Worm (Caenorhabditis elegans) whole organism, L1 larva: Measurements from ENCODE around the gene F13B12.1.

Experiments
- C34B4.2 ChIP-seq: sonication (generic microtip); optimal IDR thresholded peaks from 2 replicates; lab custom pipeline; 2017; ENCODE audit warnings: mild to moderate bottlenecking, missing genetic modification characterization, missing compliant biosample characterization
- aly-2 ChIP-seq: fragments of 150-350 bp; optimal IDR thresholded peaks from 2 replicates; lab custom pipeline; 2014; ENCODE audit warnings: missing biosample characterization, missing genetic modification characterization
- ceh-63 ChIP-seq: fragments of 200-800 bp; sonication (Bioruptor generic); optimal IDR thresholded peaks from 2 replicates; lab custom pipeline; 2018; ENCODE audit warnings: mild to moderate bottlenecking, missing genetic modification characterization, missing compliant biosample characterization
- ceh-8 ChIP-seq: fragments of 200-800 bp; sonication (Bioruptor generic); optimal IDR thresholded peaks from 2 replicates; lab custom pipeline; 2018; ENCODE audit warnings: mild to moderate bottlenecking, missing genetic modification characterization, moderate library complexity, missing compliant biosample characterization
- dsc-1 ChIP-seq: sonication (generic microtip); optimal IDR thresholded peaks from 2 replicates; lab custom pipeline; 2016; ENCODE audit warnings: mild to moderate bottlenecking, missing genetic modification characterization, missing compliant biosample characterization
- efl-1 ChIP-seq, 4 experiments: fragments of 150-350 bp; optimal IDR thresholded peaks in 3 of 4; peaks in 1 of 4; 1 replicate in 1 of 4; 2 replicates in 3 of 4; lab custom pipeline; 2014; ENCODE audit warnings: missing biosample characterization in 2 of 4, missing genetic modification characterization in 2 of 4, missing genetic modification reagents in 2 of 4
- efl-3 ChIP-seq: fragments of 200-800 bp; sonication (Bioruptor generic); optimal IDR thresholded peaks from 2 replicates; lab custom pipeline; 2018; ENCODE audit warnings: mild to moderate bottlenecking, missing genetic modification characterization, missing compliant biosample characterization
- elt-2 ChIP-seq: sonication (generic microtip); optimal IDR thresholded peaks from 2 replicates; lab custom pipeline; 2016; ENCODE audit warnings: missing genetic modification characterization, mild to moderate bottlenecking, inconsistent platforms, missing compliant biosample characterization, missing genetic modification reagents
- elt-3 ChIP-seq, 6 experiments: fragments of 150-350 bp in 1 of 6; sonication (generic microtip); optimal IDR thresholded peaks; 2 replicates each; lab custom pipeline; 2017 to 2018; ENCODE audit warnings: missing biosample characterization in 6 of 6, missing genetic modification characterization in 6 of 6, inconsistent platforms in 1 of 6
- ets-5 ChIP-seq: fragments of 200-800 bp; sonication (Bioruptor generic); IDR thresholded peaks from 2 replicates; pipeline ENCODE4 v1.3.6; 2022; ENCODE audit warnings: missing genetic modification characterization, missing compliant biosample characterization
- hlh-4 ChIP-seq: sonication (generic microtip); optimal IDR thresholded peaks from 2 replicates; lab custom pipeline; 2016; ENCODE audit warnings: mild to moderate bottlenecking, missing genetic modification characterization, missing compliant biosample characterization
- hpl-2 ChIP-seq: fragments of 150-350 bp; optimal IDR thresholded peaks from 2 replicates; lab custom pipeline; 2014; ENCODE audit warnings: missing biosample characterization, missing genetic modification reagents, missing genetic modification characterization
- jun-1 ChIP-seq: fragments of 150-350 bp; optimal IDR thresholded peaks from 2 replicates; lab custom pipeline; 2014; ENCODE audit warnings: missing biosample characterization, missing genetic modification reagents, missing genetic modification characterization
- lin-14 ChIP-seq: fragments of 200-800 bp; sonication (Bioruptor generic); optimal IDR thresholded peaks from 2 replicates; lab custom pipeline; 2018; ENCODE audit warnings: mild to moderate bottlenecking, missing genetic modification characterization, moderate library complexity, missing compliant biosample characterization
- lin-35 ChIP-seq, 2 experiments: fragments of 150-350 bp; optimal IDR thresholded peaks; 2 replicates each; lab custom pipeline; 2014; ENCODE audit warnings: missing biosample characterization in 2 of 2, missing genetic modification characterization in 2 of 2, missing genetic modification reagents in 2 of 2
- lir-3 ChIP-seq: sonication (generic microtip); optimal IDR thresholded peaks from 2 replicates; lab custom pipeline; 2016; ENCODE audit warnings: mild to moderate bottlenecking, missing genetic modification characterization, moderate library complexity, missing compliant biosample characterization; ENCODE audit not compliant: poor library complexity
- mep-1 ChIP-seq: fragments of 150-350 bp; optimal IDR thresholded peaks from 2 replicates; lab custom pipeline; 2014; ENCODE audit warnings: missing biosample characterization, missing genetic modification characterization
- nhr-19 ChIP-seq: fragments of 200-800 bp; sonication (Bioruptor generic); conservative IDR thresholded peaks from 2 replicates; pipeline ENCODE4 v1.3.6; 2022; ENCODE audit warnings: missing genetic modification characterization, missing compliant biosample characterization
- nhr-20 ChIP-seq: sonication (generic microtip); optimal IDR thresholded peaks from 2 replicates; lab custom pipeline; 2016; ENCODE audit warnings: mild to moderate bottlenecking, missing genetic modification characterization, missing compliant biosample characterization
- nhr-71 ChIP-seq: sonication (generic microtip); optimal IDR thresholded peaks from 2 replicates; lab custom pipeline; 2016; ENCODE audit warnings: mild to moderate bottlenecking, missing genetic modification characterization, moderate library complexity, missing compliant biosample characterization
- nhr-76 ChIP-seq: sonication (generic microtip); optimal IDR thresholded peaks from 2 replicates; lab custom pipeline; 2017; ENCODE audit warnings: missing biosample characterization, missing genetic modification characterization
- nhr-77 ChIP-seq: fragments of 150-350 bp; optimal IDR thresholded peaks from 2 replicates; lab custom pipeline; 2014; ENCODE audit warnings: missing biosample characterization, missing genetic modification characterization
- nhr-84 ChIP-seq: sonication (generic microtip); optimal IDR thresholded peaks from 2 replicates; lab custom pipeline; 2017; ENCODE audit warnings: missing biosample characterization, missing genetic modification characterization
- pqm-1 ChIP-seq: sonication (generic microtip); optimal IDR thresholded peaks from 3 replicates; lab custom pipeline; 2017; ENCODE audit warnings: missing biosample characterization, missing genetic modification characterization
- skn-1 ChIP-seq: fragments of 150-350 bp; optimal IDR thresholded peaks from 2 replicates; lab custom pipeline; 2014; ENCODE audit warnings: missing biosample characterization, missing genetic modification characterization
- sox-4 ChIP-seq: sonication (generic microtip); optimal IDR thresholded peaks from 2 replicates; lab custom pipeline; 2016; ENCODE audit warnings: missing genetic modification characterization, missing compliant biosample characterization
- sup-37 ChIP-seq: fragments of 200-800 bp; sonication (Bioruptor generic); optimal IDR thresholded peaks from 2 replicates; lab custom pipeline; 2018; ENCODE audit warnings: mild to moderate bottlenecking, missing genetic modification characterization, missing compliant biosample characterization
- unc-62 ChIP-seq: fragments of 150-350 bp; optimal IDR thresholded peaks from 2 replicates; lab custom pipeline; 2014; ENCODE audit warnings: missing biosample characterization, missing genetic modification reagents, missing genetic modification characterization
- unc-86 ChIP-seq: sonication (generic microtip); optimal IDR thresholded peaks from 2 replicates; lab custom pipeline; 2016; ENCODE audit warnings: missing genetic modification characterization, missing compliant biosample characterization
- vab-15 ChIP-seq: sonication (generic microtip); optimal IDR thresholded peaks from 2 replicates; lab custom pipeline; 2017; ENCODE audit warnings: missing genotype, mild to moderate bottlenecking, missing genetic modification characterization, missing compliant biosample characterization

The F13B12.1 gene

ce11 chrIV:10442904-10443303, 18.5 kb upstream of the F13B12.1 start:
- TF ChIP-seq ceh-63 (GFP tag; lab: Kevin White, UChicago) = no peak
- no peak for TF ChIP-seq vab-15 (tag; lab: Kevin White, UChicago)
- TF ChIP-seq lir-3 = no peak
- TF ChIP-seq elt-3 (tag; optimal IDR thresholded peaks at IDR 0.05; lab: Kevin White, UChicago) = no peak
- no peak for TF ChIP-seq nhr-20 (tag; lab: Kevin White, UChicago)
- TF ChIP-seq efl-1 (optimal IDR thresholded peaks at IDR 0.05; lab: Kevin White, UChicago) = no peak
- peak in 1 of 2 experiments; percentile 71 for TF ChIP-seq efl-1 (GFP tag; optimal IDR thresholded peaks at IDR 0.05 in 1 of 2; lab: Kevin White, UChicago)
- no peak for TF ChIP-seq aly-2 (tag; lab: Kevin White, UChicago)

- TF ChIP-seq hpl-2 (GFP tag; lab: Kevin White, UChicago) (no peak), ets-5 (no peak), elt-2 (tag; lab: Kevin White, UChicago) (peak; percentile 62), nhr-19 (no peak), lin-14 (GFP tag; lab: Kevin White, UChicago) (peak; percentile 1), C34B4.2 (tag; lab: Kevin White, UChicago) (no peak), pqm-1 (tag; lab: Kevin White, UChicago) (peak; percentile 53)
- TF ChIP-seq, all 84 proteins: peak for 3
These were observed 14.5 kb upstream of the F13B12.1 start, which contains the start of gene F13B12.3 for ce11 chrIV:10438901-10439300. TSS of gene F13B12.3 (plus strand) at chrIV:10439123.

ce11 chrIV:10437114-10437513, 12.7 kb upstream of the F13B12.1 start:
- TF ChIP-seq ceh-8 (GFP tag; lab: Kevin White, UChicago) (peak; percentile 92), jun-1 (no peak), nhr-71 (tag; lab: Kevin White, UChicago) (peak; percentile 44), nhr-76 (tag; lab: Kevin White, UChicago) (no peak)

- TF ChIP-seq unc-86 (no peak), unc-62 (GFP tag; lab: Kevin White, UChicago) (no peak), hlh-4 (tag; lab: Kevin White, UChicago) (no peak), ceh-63 (GFP tag; lab: Kevin White, UChicago) (no peak), skn-1 (no peak)
These were observed 12.0 kb upstream of the F13B12.1 start, which contains the start of gene ins-1 for ce11 chrIV:10436401-10436800. TSS of gene ins-1 (plus strand) at chrIV:10436701.

ce11 chrIV:10430507-10430906, 6.1 kb upstream of the F13B12.1 start:
- no peak for TF ChIP-seq nhr-77 (tag; lab: Kevin White, UChicago)
- TF ChIP-seq sox-4 (tag; lab: Kevin White, UChicago) = peak; percentile 65
- TF ChIP-seq dsc-1 = peak; percentile 64

- TF ChIP-seq efl-3 = no peak
- TF ChIP-seq lin-14 (GFP tag; lab: Kevin White, UChicago) = peak; percentile 12
- TF ChIP-seq nhr-84 (tag; lab: Kevin White, UChicago) = no peak
- TF ChIP-seq lin-35 (GFP tag; optimal IDR thresholded peaks at IDR 0.05; lab: Kevin White, UChicago) = no peak
- TF ChIP-seq ceh-8 (GFP tag; lab: Kevin White, UChicago) = peak; percentile 91
- TF ChIP-seq elt-2 (tag; lab: Kevin White, UChicago) = peak; percentile 6
- no peak for TF ChIP-seq mep-1 (tag; lab: Kevin White, UChicago)
- TF ChIP-seq sup-37 (GFP tag; lab: Kevin White, UChicago) = no peak
These were observed 4.7 kb upstream of the F13B12.1 start, which contains the start of gene F13B12.2 for ce11 chrIV:10429129-10429528. TSS of gene F13B12.2 (minus strand) at chrIV:10429130.
